Fruit fly (Drosophila melanogaster) S2 (cell line): ENCODE data around the gene dsb.

Experiments
- CG8478 ChIP-seq: fragments of >200 bp; optimal IDR thresholded peaks from 2 replicates; lab custom pipeline; 2018
- CTCF ChIP-seq, 2 experiments: fragments of >200 bp; optimal IDR thresholded peaks; 2 replicates each; lab custom pipeline; 2018

dm6 chr3L:1882868-1883554, 27.0 kb downstream of the dsb start, which contains the start of gene CG13937:
- TF ChIP-seq CG8478 (lab: Kevin White, UChicago) (no peak), CTCF (optimal IDR thresholded peaks at IDR 0.05; lab: Kevin White, UChicago) (no peak)
